Fruit fly (Drosophila melanogaster) Kc167 (cell line): ENCODE data around the gene Orp8.

Experiments
- h ChIP-seq: fragments of >200 bp; optimal IDR thresholded peaks from 3 replicates; lab custom pipeline; 2018; ENCODE audit warnings: missing external identifiers
- psq ChIP-seq: fragments of >200 bp; optimal IDR thresholded peaks from 2 replicates; lab custom pipeline; 2017; ENCODE audit warnings: missing external identifiers

DNA sequence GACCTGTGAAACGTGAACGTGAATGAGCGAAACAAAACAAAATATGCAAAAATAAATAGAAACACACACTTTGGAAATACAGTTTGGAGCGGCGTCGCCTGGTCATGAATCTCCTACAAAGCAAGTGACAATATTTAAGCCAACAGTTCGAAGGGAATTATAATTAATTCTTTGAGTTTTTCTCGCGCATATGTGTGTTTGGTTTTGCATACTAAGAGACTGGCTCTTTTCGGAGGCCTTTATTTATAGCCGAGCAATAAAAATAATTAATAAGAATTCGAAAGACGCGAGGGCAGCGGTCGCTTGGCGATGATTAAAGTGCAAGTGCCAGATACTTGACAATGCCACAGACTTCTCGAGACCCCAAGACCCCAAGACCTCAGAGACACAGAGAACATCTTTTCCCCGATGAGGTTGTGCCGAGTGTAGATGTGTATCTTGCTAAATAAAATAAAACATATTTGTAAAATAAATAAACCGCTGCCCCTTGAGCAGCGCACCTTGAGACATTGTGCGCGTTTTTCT, 9.1 kb downstream of the Orp8 start:
- TF ChIP-seq h (lab: Kevin White, UChicago), result no peak
- no peak for TF ChIP-seq psq (lab: Kevin White, UChicago)
